Worm (Caenorhabditis elegans) whole organism, L3 larva: Measurements from ENCODE around the gene set-17.

Experiments used
- aly-2 ChIP-seq: fragments of 150-350 bp; optimal IDR thresholded peaks from 2 replicates; lab custom pipeline; 2014; ENCODE audit warnings: missing biosample characterization, missing genetic modification characterization
- ama-1 ChIP-seq: fragments of 150-350 bp; optimal IDR thresholded peaks from 2 replicates; lab custom pipeline; 2018
- ceh-16 ChIP-seq: sonication (generic microtip); optimal IDR thresholded peaks from 2 replicates; lab custom pipeline; 2017; ENCODE audit warnings: missing biosample characterization, missing genetic modification characterization
- elt-3 ChIP-seq, 3 experiments: fragments of 150-350 bp in 1 of 3; sonication (generic microtip) in 2 of 3; optimal IDR thresholded peaks; 2 replicates in 2 of 3; 4 replicates in 1 of 3; lab custom pipeline; 2014 to 2017; ENCODE audit warnings: missing biosample characterization in 3 of 3, missing genetic modification characterization in 3 of 3

ce11 chrII:8956896-8957295 lies 16.6 kb upstream of the set-17 start:
- no peak for TF ChIP-seq ama-1 (lab: Kevin White, UChicago)
- no peak for TF ChIP-seq elt-3 (tag; optimal IDR thresholded peaks at IDR 0.05; lab: Kevin White, UChicago)
- TF ChIP-seq aly-2 (tag; lab: Kevin White, UChicago): no peak
- TF ChIP-seq ceh-16 (tag; lab: Kevin White, UChicago): no peak
